Worm (Caenorhabditis elegans): ENCODE measurements around the gene scl-20.

Gene scl-20

ce11 chrV:18748726-18749125, 14.4 kb upstream of the scl-20 start, which contains the start of gene clec-252:
Gene clec-252 (minus strand): TSS chrV:18748826.
- TF ChIP-seq lin-39 (tag; optimal IDR thresholded peaks at IDR 0.05) (no peak), unc-30 (tag; optimal IDR thresholded peaks at IDR 0.05) (no peak), Y116A8C.19 (tag; optimal IDR thresholded peaks at IDR 0.05; ENCODE audit: borderline replicate concordance) (no peak), egl-13 (tag; optimal IDR thresholded peaks at IDR 0.05) (no peak), nhr-71 (tag; optimal IDR thresholded peaks at IDR 0.05) (no peak)

- TF ChIP-seq unc-98 (GFP tag; IDR thresholded peaks at IDR 0.05) (no peak), egl-13 (tag; optimal IDR thresholded peaks at IDR 0.05) (no peak), Y116A8C.19 (tag; optimal IDR thresholded peaks at IDR 0.05; ENCODE audit: borderline replicate concordance) (no peak), vab-15 (tag; optimal IDR thresholded peaks at IDR 0.05) (no peak), nhr-12 (tag; optimal IDR thresholded peaks at IDR 0.05) (no peak), zip-4 (GFP tag; optimal IDR thresholded peaks at IDR 0.05) (no peak), snu-23 (GFP tag; optimal IDR thresholded peaks at IDR 0.05) (no peak)
These were observed 12.8 kb upstream of the scl-20 start, which contains the start of gene clec-251 for ce11 chrV:18746937-18747660. Gene clec-251 (minus strand): TSS chrV:18746987.

ce11 chrV:18742108-18742507, 7.8 kb upstream of the scl-20 start, which contains the start of gene clec-250:
Gene clec-250 (minus strand): TSS chrV:18742208.
- TF ChIP-seq egl-13 (tag; optimal IDR thresholded peaks at IDR 0.05) (no peak), sup-37 (GFP tag; optimal IDR thresholded peaks at IDR 0.05) (no peak), lir-3 (tag; optimal IDR thresholded peaks at IDR 0.05; ENCODE audit: poor library complexity) (no peak), aha-1 (tag; optimal IDR thresholded peaks at IDR 0.05) (no peak)

- TF ChIP-seq ceh-63 (GFP tag; optimal IDR thresholded peaks at IDR 0.05) (no peak), Y116A8C.19 (tag; optimal IDR thresholded peaks at IDR 0.05; ENCODE audit: borderline replicate concordance) (no peak)
These were observed 3.4 kb upstream of the scl-20 start for ce11 chrV:18737646-18738045.

- TF ChIP-seq nhr-85 (tag): no peak
These were observed 339 bp downstream of the scl-20 start for ce11 chrV:18733942-18734341.

DNA sequence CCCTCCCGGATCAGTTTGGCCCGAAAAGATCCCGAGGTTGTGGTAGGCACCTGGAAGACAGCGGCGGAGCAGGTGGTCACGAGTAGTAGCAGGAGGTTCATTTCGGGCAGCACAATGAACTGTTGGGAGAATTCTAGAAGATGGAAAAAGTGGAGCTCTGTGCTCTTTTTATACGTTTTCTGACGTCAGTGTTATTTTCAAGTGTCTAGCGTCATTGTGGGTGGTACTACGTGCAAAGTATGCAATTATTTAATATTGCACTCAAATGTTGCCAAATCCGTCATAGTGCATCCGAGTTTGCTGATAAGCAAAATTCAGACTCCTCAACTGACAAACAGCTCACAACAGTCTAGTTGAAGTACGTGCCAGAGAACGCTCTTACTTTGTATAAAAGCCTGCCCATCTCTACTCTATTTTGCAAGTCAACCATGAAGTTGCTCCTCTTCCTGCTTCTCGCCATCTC, 2.7 kb downstream of the scl-20 start, which contains the start of the genes asp-18 and scl-19:
asp-18 (minus strand) TSS at position 101 of the 463 bp plus-strand sequence.
scl-19 (plus strand) TSS at position 413 of the 463 bp plus-strand sequence.
- TF ChIP-seq skn-1 (tag; optimal IDR thresholded peaks at IDR 0.05) (no peak), nhr-77 (tag; optimal IDR thresholded peaks at IDR 0.05) (no peak), dsc-1 (tag; optimal IDR thresholded peaks at IDR 0.05) (no peak)

- TF ChIP-seq sptf-1 (tag; optimal IDR thresholded peaks at IDR 0.05): no peak
- TF ChIP-seq pax-3 (tag; optimal IDR thresholded peaks at IDR 0.05): no peak
- TF ChIP-seq irx-1 (tag; optimal IDR thresholded peaks at IDR 0.05): no peak
- TF ChIP-seq nhr-77 (tag; optimal IDR thresholded peaks at IDR 0.05): no peak
- TF ChIP-seq nhr-71 (tag; optimal IDR thresholded peaks at IDR 0.05): no peak
- TF ChIP-seq unc-130 (tag; optimal IDR thresholded peaks at IDR 0.05): no peak
- no peak for TF ChIP-seq ceh-63 (GFP tag; optimal IDR thresholded peaks at IDR 0.05)
- TF ChIP-seq efl-3 (GFP tag; optimal IDR thresholded peaks at IDR 0.05): no peak
These were observed 4.9 kb downstream of the scl-20 start, which contains the start of gene asp-19 for ce11 chrV:18729324-18729924. Gene asp-19 (minus strand): TSS chrV:18729374.

ce11 chrV:18725858-18726257, 8.4 kb downstream of the scl-20 start:
- TF ChIP-seq C34B4.2 (tag; optimal IDR thresholded peaks at IDR 0.05) (no peak), zag-1 (tag; optimal IDR thresholded peaks at IDR 0.05) (no peak), Y116A8C.19 (tag; optimal IDR thresholded peaks at IDR 0.05; ENCODE audit: borderline replicate concordance) (no peak), nhr-19 (GFP tag; conservative IDR thresholded peaks at IDR 0.05) (no peak; the same call in 1 of the 2 replicates), lin-35 (GFP tag; optimal IDR thresholded peaks at IDR 0.05) (no peak), mab-9 (GFP tag; IDR thresholded peaks at IDR 0.05) (no peak), unc-86 (tag; optimal IDR thresholded peaks at IDR 0.05) (peak; percentile 14), lir-3 (tag; optimal IDR thresholded peaks at IDR 0.05; ENCODE audit: poor library complexity) (no peak), fkh-8 (tag; optimal IDR thresholded peaks at IDR 0.05) (peak; percentile 32), lsy-2 (tag; optimal IDR thresholded peaks at IDR 0.05) (no peak), lin-39 (tag; optimal IDR thresholded peaks at IDR 0.05) (no peak), hlh-17 (GFP tag; optimal IDR thresholded peaks at IDR 0.05; ENCODE audit: borderline replicate concordance) (no peak), F16B12.6 (tag; optimal IDR thresholded peaks at IDR 0.05) (no peak), fkh-4 (tag; optimal IDR thresholded peaks at IDR 0.05; ENCODE audit: borderline replicate concordance) (no peak), nhr-90 (tag; optimal IDR thresholded peaks at IDR 0.05; ENCODE audit: poor library complexity) (no peak)

Measured in whole organism, L1 larva.